Fruit fly (Drosophila melanogaster): ENCODE measurements around the gene ValRS-m.

Gene ValRS-m

dm6 chr3L:9011485-9012389 is 47.2 kb upstream of the ValRS-m start (continued):
- peak; percentile 59; the same call in 1 of the 3 replicates for TF ChIP-seq jigr1 (GFP tag; IDR thresholded peaks at IDR 0.05)
- no peak for TF ChIP-seq C15 (GFP tag; IDR thresholded peaks at IDR 0.05)
- peak; percentile 54 for TF ChIP-seq CG10462 (GFP tag; optimal IDR thresholded peaks at IDR 0.05)
- peak; percentile 67 for TF ChIP-seq gcm (GFP tag; optimal IDR thresholded peaks at IDR 0.05)
- peak; percentile 67 for TF ChIP-seq CG13424 (tag; optimal IDR thresholded peaks at IDR 0.05)
- TF ChIP-seq scrt (GFP tag; optimal IDR thresholded peaks at IDR 0.05) = no peak
- TF ChIP-seq dimm (GFP tag; IDR thresholded peaks at IDR 0.05) = 0 out of 2 replicates have a peak, but pooled peaks have one; percentile 32
- no peak for TF ChIP-seq cas (GFP tag; IDR thresholded peaks at IDR 0.05)
- TF ChIP-seq sr (GFP tag; IDR thresholded peaks at IDR 0.05) = no peak; the same call in 2 of the 3 replicates
- TF ChIP-seq CG4424 (GFP tag; optimal IDR thresholded peaks at IDR 0.05) = peak; percentile 84
- TF ChIP-seq chif (GFP tag; optimal IDR thresholded peaks at IDR 0.05) = peak; percentile 72 to 84
- peak; percentile 81 for TF ChIP-seq CG33557 (GFP tag; optimal IDR thresholded peaks at IDR 0.05)
- peak; percentile 64 for TF ChIP-seq CG2875 (GFP tag; optimal IDR thresholded peaks at IDR 0.05)
- TF ChIP-seq Usf (GFP tag; optimal IDR thresholded peaks at IDR 0.05) = peak; percentile 38
- TF ChIP-seq Aef1 (GFP tag; IDR thresholded peaks at IDR 0.05) = peak; percentile 59; the same call in 2 of the 3 replicates
- TF ChIP-seq CG14860 (GFP tag; IDR thresholded peaks at IDR 0.05; ENCODE audit: partially characterized antibody) = no peak
- TF ChIP-seq D19A (tag; optimal IDR thresholded peaks at IDR 0.05) = peak; percentile 71
- no peak for TF ChIP-seq Tbp (GFP tag; optimal IDR thresholded peaks at IDR 0.05)
- peak; percentile 86 for TF ChIP-seq Abd-B (GFP tag; optimal IDR thresholded peaks at IDR 0.05)
- TF ChIP-seq vnd (GFP tag; IDR thresholded peaks at IDR 0.05; ENCODE audit: partially characterized antibody) = no peak
- TF ChIP-seq CG8281 (tag; optimal IDR thresholded peaks at IDR 0.05) = peak; percentile 57
- TF ChIP-seq dmrt99B (tag; optimal IDR thresholded peaks at IDR 0.05) = peak; percentile 73
- TF ChIP-seq CG1792 (GFP tag; optimal IDR thresholded peaks at IDR 0.05) = peak; percentile 66
- no peak for TF ChIP-seq chinmo (GFP tag; IDR thresholded peaks at IDR 0.05; ENCODE audit: partially characterized antibody)
- peak; percentile 70 to 78 for TF ChIP-seq Pdp1 (GFP tag; optimal IDR thresholded peaks at IDR 0.05)
- TF ChIP-seq CG10147 (GFP tag; optimal IDR thresholded peaks at IDR 0.05) = no peak
- peak; percentile 92 for TF ChIP-seq ci (GFP tag; IDR thresholded peaks at IDR 0.05)
- peak; percentile 39 for TF ChIP-seq Nf-YB (GFP tag; optimal IDR thresholded peaks at IDR 0.05)
- peak; percentile 38 for TF ChIP-seq Sry-δ (GFP tag; optimal IDR thresholded peaks at IDR 0.05)
- no peak for TF ChIP-seq CkIIα-i1 (GFP tag; IDR thresholded peaks at IDR 0.05)
- TF ChIP-seq tin (GFP tag; optimal IDR thresholded peaks at IDR 0.05) = peak; percentile 78
- peak; percentile 72 for TF ChIP-seq Spps (tag; optimal IDR thresholded peaks at IDR 0.05)
- TF ChIP-seq Mes4 (GFP tag; optimal IDR thresholded peaks at IDR 0.05) = peak; percentile 75
- TF ChIP-seq NK7.1 (GFP tag; optimal IDR thresholded peaks at IDR 0.05) = peak; percentile 41
- TF ChIP-seq stwl (tag; optimal IDR thresholded peaks at IDR 0.05) = no peak
- TF ChIP-seq Fer2 (tag; optimal IDR thresholded peaks at IDR 0.05) = no peak
- peak; percentile 66 for TF ChIP-seq CG1602 (GFP tag; optimal IDR thresholded peaks at IDR 0.05)
- TF ChIP-seq CrebB (tag; optimal IDR thresholded peaks at IDR 0.05) = no peak
- TF ChIP-seq CG7372 (GFP tag; IDR thresholded peaks at IDR 0.05) = peak; percentile 54
- peak; percentile 68; the same call in 2 of the 3 replicates for TF ChIP-seq CG11456 (GFP tag; IDR thresholded peaks at IDR 0.05)
- TF ChIP-seq fru (optimal IDR thresholded peaks at IDR 0.05) = no peak
- TF ChIP-seq eve (GFP tag; optimal IDR thresholded peaks at IDR 0.05) = peak in 1 of 2 experiments; percentile 44
- peak; percentile 88 for TF ChIP-seq CG18262 (tag; optimal IDR thresholded peaks at IDR 0.05)
- TF ChIP-seq lilli (GFP tag; optimal IDR thresholded peaks at IDR 0.05) = peak; percentile 46
- peak; percentile 55 for TF ChIP-seq CG3407 (GFP tag; optimal IDR thresholded peaks at IDR 0.05)
- no peak for TF ChIP-seq tio (GFP tag; optimal IDR thresholded peaks at IDR 0.05)
- TF ChIP-seq CG7271 (tag; optimal IDR thresholded peaks at IDR 0.05) = no peak
- peak; percentile 46; the same call in 1 of the 2 replicates for TF ChIP-seq Rfx (GFP tag; IDR thresholded peaks at IDR 0.05)
- TF ChIP-seq aop (GFP tag; IDR thresholded peaks at IDR 0.05) = no peak

Measured in whole organism, embryonic.